Worm (Caenorhabditis elegans) whole organism, young adult: Measurements from ENCODE around the gene ZK180.7.

Experiments used
- B0261.1 ChIP-seq: sonication (generic microtip); optimal IDR thresholded peaks from 2 replicates; lab custom pipeline; 2016; ENCODE audit warnings: mild to moderate bottlenecking, missing genetic modification characterization, moderate library complexity, missing compliant biosample characterization
- B0336.3 ChIP-seq: fragments of 200-800 bp; sonication (Bioruptor generic); IDR thresholded peaks from 2 replicates; pipeline ENCODE4 v1.3.6; 2022; ENCODE audit warnings: missing genetic modification characterization, missing compliant biosample characterization
- C17E4.6 ChIP-seq: fragments of 200-800 bp; sonication (Bioruptor generic); IDR thresholded peaks from 2 replicates; pipeline ENCODE4 v1.3.6; 2022; ENCODE audit warnings: missing genetic modification reagents, missing genetic modification characterization, missing compliant biosample characterization
- F10E7.11 ChIP-seq: sonication (generic microtip); optimal IDR thresholded peaks from 2 replicates; lab custom pipeline; 2017; ENCODE audit warnings: mild to moderate bottlenecking, missing genetic modification characterization, moderate library complexity, missing compliant biosample characterization
- F33H1.4 ChIP-seq: fragments of 200-800 bp; sonication (Bioruptor generic); IDR thresholded peaks from 2 replicates; pipeline ENCODE4 v1.3.6; 2022; ENCODE audit warnings: missing genetic modification reagents, missing genetic modification characterization, missing compliant biosample characterization
- F52B5.7 ChIP-seq: sonication (generic microtip); optimal IDR thresholded peaks from 2 replicates; lab custom pipeline; 2016; ENCODE audit warnings: mild to moderate bottlenecking, missing genetic modification characterization, missing compliant biosample characterization
- F57C9.4 ChIP-seq: sonication (generic microtip); optimal IDR thresholded peaks from 2 replicates; lab custom pipeline; 2017; ENCODE audit warnings: mild to moderate bottlenecking, missing genetic modification characterization, missing compliant biosample characterization
- K11D2.4 ChIP-seq: fragments of 200-800 bp; sonication (Bioruptor generic); IDR thresholded peaks from 2 replicates; pipeline ENCODE4 v1.3.6; 2022; ENCODE audit warnings: missing genetic modification reagents, missing genetic modification characterization, missing compliant biosample characterization
- K12H6.12 ChIP-seq: fragments of 200-800 bp; sonication (Bioruptor generic); optimal IDR thresholded peaks from 2 replicates; lab custom pipeline; 2018; ENCODE audit warnings: mild to moderate bottlenecking, missing genetic modification characterization, missing compliant biosample characterization
- Y53F4B.3 ChIP-seq: fragments of 200-800 bp; sonication (Bioruptor generic); IDR thresholded peaks from 2 replicates; pipeline ENCODE4 v1.3.6; 2022; ENCODE audit warnings: missing genetic modification reagents, missing genetic modification characterization, missing compliant biosample characterization
- athp-1 ChIP-seq: sonication (generic microtip); optimal IDR thresholded peaks from 2 replicates; lab custom pipeline; 2017; ENCODE audit warnings: mild to moderate bottlenecking, missing genetic modification characterization, missing compliant biosample characterization
- attf-3 ChIP-seq: fragments of 200-800 bp; sonication (Bioruptor generic); conservative IDR thresholded peaks from 2 replicates; pipeline ENCODE4 v1.3.6; 2022; ENCODE audit warnings: missing genetic modification reagents, missing genetic modification characterization, missing compliant biosample characterization
- attf-5 ChIP-seq: fragments of 200-800 bp; sonication (Bioruptor generic); optimal IDR thresholded peaks from 2 replicates; lab custom pipeline; 2018; ENCODE audit warnings: mild to moderate bottlenecking, missing genetic modification characterization, missing compliant biosample characterization
- bed-1 ChIP-seq: fragments of 200-800 bp; sonication (Bioruptor generic); IDR thresholded peaks from 2 replicates; pipeline ENCODE4 v1.3.6; 2022; ENCODE audit warnings: missing genetic modification reagents, missing genetic modification characterization, missing compliant biosample characterization
- ccch-3 ChIP-seq: fragments of 200-800 bp; sonication (Bioruptor generic); optimal IDR thresholded peaks from 2 replicates; lab custom pipeline; 2018; ENCODE audit warnings: mild to moderate bottlenecking, missing genetic modification characterization, missing compliant biosample characterization
- cebp-1 ChIP-seq, 2 experiments: fragments of 200-800 bp in 1 of 2; sonication (Bioruptor generic) in 1 of 2; sonication (generic microtip) in 1 of 2; IDR thresholded peaks in 1 of 2; optimal IDR thresholded peaks in 1 of 2; 2 replicates each; pipeline versions ENCODE4 v1.3.6 to Lab custom; 2017 to 2022; ENCODE audit warnings: missing compliant biosample characterization in 2 of 2, missing genetic modification characterization in 2 of 2, mild to moderate bottlenecking in 1 of 2, missing genetic modification reagents in 1 of 2, moderate library complexity in 1 of 2
- ceh-100 ChIP-seq: fragments of 200-800 bp; sonication (Bioruptor generic); IDR thresholded peaks from 2 replicates; pipeline ENCODE4 v1.3.6; 2022; ENCODE audit warnings: missing genetic modification reagents, missing genetic modification characterization, missing compliant biosample characterization
- dox-1 ChIP-seq: fragments of 200-800 bp; sonication (Bioruptor generic); IDR thresholded peaks from 2 replicates; pipeline ENCODE4 v1.3.6; 2022; ENCODE audit warnings: missing genetic modification reagents, missing genetic modification characterization, missing compliant biosample characterization
- dpff-1 ChIP-seq: sonication (generic microtip); optimal IDR thresholded peaks from 2 replicates; lab custom pipeline; 2017; ENCODE audit warnings: mild to moderate bottlenecking, missing genetic modification characterization, missing compliant biosample characterization
- egl-44 ChIP-seq: fragments of 200-800 bp; sonication (Bioruptor generic); IDR thresholded peaks from 2 replicates; pipeline ENCODE4 v1.3.6; 2022; ENCODE audit warnings: missing genetic modification reagents, missing genetic modification characterization, missing compliant biosample characterization
- egrh-3 ChIP-seq: fragments of 200-800 bp; sonication (Bioruptor generic); IDR thresholded peaks from 2 replicates; pipeline ENCODE4 v1.3.6; 2022; ENCODE audit warnings: missing genetic modification reagents, missing genetic modification characterization, missing compliant biosample characterization
- fkh-3 ChIP-seq: sonication (generic microtip); optimal IDR thresholded peaks from 2 replicates; lab custom pipeline; 2016; ENCODE audit warnings: mild to moderate bottlenecking, missing genetic modification characterization, missing compliant biosample characterization
- gei-17 ChIP-seq: fragments of 200-800 bp; sonication (Bioruptor generic); optimal IDR thresholded peaks from 2 replicates; lab custom pipeline; 2018; ENCODE audit warnings: mild to moderate bottlenecking, missing genetic modification characterization, missing compliant biosample characterization
- hlh-26 ChIP-seq: fragments of 200-800 bp; sonication (Bioruptor generic); conservative IDR thresholded peaks from 2 replicates; pipeline ENCODE4 v1.3.6; 2022; ENCODE audit warnings: missing genetic modification reagents, missing genetic modification characterization, missing compliant biosample characterization
- hmg-20 ChIP-seq: fragments of 200-800 bp; sonication (Bioruptor generic); IDR thresholded peaks from 2 replicates; pipeline ENCODE4 v1.3.6; 2022; ENCODE audit warnings: missing genetic modification reagents, missing genetic modification characterization, missing compliant biosample characterization
- hrde-1 ChIP-seq: sonication (generic microtip); optimal IDR thresholded peaks from 2 replicates; lab custom pipeline; 2016; ENCODE audit warnings: missing genetic modification characterization, mild to moderate bottlenecking, missing compliant biosample characterization, moderate library complexity, missing genotype, missing genetic modification reagents, borderline replicate concordance
- hsf-1 ChIP-seq: fragments of 200-800 bp; sonication (Bioruptor generic); IDR thresholded peaks from 2 replicates; pipeline ENCODE4 v1.3.6; 2022; ENCODE audit warnings: missing genetic modification reagents, missing genetic modification characterization, missing compliant biosample characterization
- lag-1 ChIP-seq: fragments of 200-800 bp; sonication (Bioruptor generic); IDR thresholded peaks from 2 replicates; pipeline ENCODE4 v1.3.6; 2022; ENCODE audit warnings: missing genetic modification reagents, missing genetic modification characterization, missing compliant biosample characterization
- let-526 ChIP-seq: fragments of 200-800 bp; sonication (Bioruptor generic); IDR thresholded peaks from 2 replicates; pipeline ENCODE4 v1.3.6; 2022; ENCODE audit warnings: missing genetic modification reagents, missing genetic modification characterization, missing compliant biosample characterization
- lin-54 ChIP-seq: fragments of 200-800 bp; sonication (Bioruptor generic); optimal IDR thresholded peaks from 2 replicates; lab custom pipeline; 2018; ENCODE audit warnings: mild to moderate bottlenecking, missing genetic modification characterization, missing compliant biosample characterization
- lir-1 ChIP-seq: fragments of 200-800 bp; sonication (Bioruptor generic); conservative IDR thresholded peaks from 2 replicates; pipeline ENCODE4 v1.3.6; 2022; ENCODE audit warnings: missing genetic modification reagents, missing genetic modification characterization, missing compliant biosample characterization
- madf-10 ChIP-seq: sonication (generic microtip); optimal IDR thresholded peaks from 2 replicates; lab custom pipeline; 2016; ENCODE audit warnings: mild to moderate bottlenecking, missing genetic modification characterization, missing compliant biosample characterization
- nfya-2 ChIP-seq: fragments of 200-800 bp; sonication (Bioruptor generic); IDR thresholded peaks from 2 replicates; pipeline ENCODE4 v1.3.6; 2022; ENCODE audit warnings: missing genetic modification reagents, missing genetic modification characterization, missing compliant biosample characterization
- nhr-120 ChIP-seq: fragments of 200-800 bp; sonication (Bioruptor generic); IDR thresholded peaks from 2 replicates; pipeline ENCODE4 v1.3.6; 2022; ENCODE audit warnings: missing genetic modification characterization, missing compliant biosample characterization
- pha-4 ChIP-seq: fragments of 150-350 bp; sonication (generic microtip); optimal IDR thresholded peaks from 2 replicates; lab custom pipeline; 2014; ENCODE audit warnings: missing biosample characterization, missing genetic modification reagents, missing genetic modification characterization
- repo-1 ChIP-seq: sonication (generic microtip); optimal IDR thresholded peaks from 2 replicates; lab custom pipeline; 2017; ENCODE audit warnings: mild to moderate bottlenecking, missing genetic modification characterization, missing compliant biosample characterization
- rpc-1 ChIP-seq, 2 experiments: fragments of 150-350 bp in 1 of 2; sonication (generic microtip) in 1 of 2; optimal IDR thresholded peaks; 2 replicates each; lab custom pipeline; 2014 to 2018; ENCODE audit warnings: missing biosample characterization in 1 of 2, missing genetic modification characterization in 1 of 2, missing genetic modification reagents in 1 of 2, missing genotype in 1 of 2
- sea-2 ChIP-seq: fragments of 200-800 bp; sonication (Bioruptor generic); IDR thresholded peaks from 2 replicates; pipeline ENCODE4 v1.3.6; 2022; ENCODE audit warnings: missing genetic modification characterization, missing compliant biosample characterization
- snpc-1.1 ChIP-seq: sonication (generic microtip); optimal IDR thresholded peaks from 2 replicates; lab custom pipeline; 2017; ENCODE audit warnings: missing genetic modification characterization, mild to moderate bottlenecking, missing compliant biosample characterization, antibody characterized with exemption, moderate library complexity, missing genotype, missing genetic modification reagents; ENCODE audit not compliant: insufficient read depth
- snpc-1.3 ChIP-seq: sonication (generic microtip); optimal IDR thresholded peaks from 2 replicates; lab custom pipeline; 2017; ENCODE audit warnings: missing genetic modification characterization, mild to moderate bottlenecking, missing compliant biosample characterization, antibody characterized with exemption, moderate library complexity, missing genotype, missing genetic modification reagents; ENCODE audit not compliant: insufficient read depth
- snpc-3.4 ChIP-seq: sonication (generic microtip); optimal IDR thresholded peaks from 2 replicates; lab custom pipeline; 2017; ENCODE audit warnings: missing genetic modification characterization, mild to moderate bottlenecking, missing compliant biosample characterization, antibody characterized with exemption, moderate library complexity, missing genotype, missing genetic modification reagents
- somi-1 ChIP-seq: fragments of 200-800 bp; sonication (Bioruptor generic); optimal IDR thresholded peaks from 2 replicates; lab custom pipeline; 2018; ENCODE audit warnings: mild to moderate bottlenecking, missing genetic modification characterization, missing compliant biosample characterization
- unc-130 ChIP-seq: sonication (generic microtip); optimal IDR thresholded peaks from 2 replicates; lab custom pipeline; 2016; ENCODE audit warnings: missing genetic modification reagents, missing genetic modification characterization, missing compliant biosample characterization
- zfh-2 ChIP-seq: fragments of 200-800 bp; sonication (Bioruptor generic); conservative IDR thresholded peaks from 2 replicates; pipeline ENCODE4 v1.3.6; 2022; ENCODE audit warnings: missing genetic modification reagents, missing genetic modification characterization, missing compliant biosample characterization
- ztf-22 ChIP-seq: fragments of 200-800 bp; sonication (Bioruptor generic); optimal IDR thresholded peaks from 2 replicates; lab custom pipeline; 2018; ENCODE audit warnings: mild to moderate bottlenecking, missing genetic modification characterization, moderate library complexity, missing compliant biosample characterization
- ztf-25 ChIP-seq: fragments of 200-800 bp; sonication (Bioruptor generic); IDR thresholded peaks from 2 replicates; pipeline ENCODE4 v1.3.6; 2022; ENCODE audit warnings: missing genetic modification reagents, missing genetic modification characterization, missing compliant biosample characterization
- ztf-26 ChIP-seq: sonication (generic microtip); optimal IDR thresholded peaks from 2 replicates; lab custom pipeline; 2017; ENCODE audit warnings: missing genetic modification characterization, missing compliant biosample characterization

ZK180.7 gene

ce11 chrIV:4511259-4511890 lies 21.0 kb downstream of the ZK180.7 start, which contains the start of the genes rfth-1 and ZK180.8:
Gene rfth-1, minus strand, starts transcription at chrIV:4511309.
Gene ZK180.8, minus strand, starts transcription at chrIV:4511724.
- TF ChIP-seq hrde-1 (tag; lab: Kevin White, UChicago): no peak
- no peak for TF ChIP-seq B0261.1
- TF ChIP-seq nfya-2 (GFP tag; lab: Robert Waterston, UW): no peak
- no peak for TF ChIP-seq hlh-26 (GFP tag; lab: Robert Waterston, UW)
- no peak for TF ChIP-seq unc-130 (GFP tag; lab: Kevin White, UChicago)
- no peak for TF ChIP-seq lir-1
- TF ChIP-seq snpc-3.4 (tag; lab: Kevin White, UChicago): no peak
- no peak for TF ChIP-seq F33H1.4 (GFP tag; lab: Robert Waterston, UW)
- no peak for TF ChIP-seq cebp-1 (GFP tag; IDR thresholded peaks at IDR 0.05; lab: Robert Waterston, UW)
- peak; percentile 23 for TF ChIP-seq cebp-1 (tag; optimal IDR thresholded peaks at IDR 0.05; lab: Kevin White, UChicago)
- no peak for TF ChIP-seq zfh-2
- no peak for TF ChIP-seq F10E7.11 (tag; lab: Kevin White, UChicago)
- TF ChIP-seq ztf-25 (GFP tag; lab: Robert Waterston, UW): no peak
- peak; percentile 10 for TF ChIP-seq gei-17 (GFP tag; lab: Kevin White, UChicago)
- no peak for TF ChIP-seq athp-1 (tag; lab: Kevin White, UChicago)
- TF ChIP-seq nhr-120 (GFP tag; lab: Robert Waterston, UW): no peak
- TF ChIP-seq madf-10 (tag; lab: Kevin White, UChicago): no peak
- TF ChIP-seq K11D2.4 (GFP tag; lab: Robert Waterston, UW): no peak
- no peak for TF ChIP-seq lin-54 (GFP tag; lab: Kevin White, UChicago)
- no peak for TF ChIP-seq ztf-22 (GFP tag; lab: Kevin White, UChicago)
- TF ChIP-seq rpc-1 (optimal IDR thresholded peaks at IDR 0.05; lab: Kevin White, UChicago): no peak
- TF ChIP-seq rpc-1 (tag; optimal IDR thresholded peaks at IDR 0.05; lab: Kevin White, UChicago): no peak
- no peak for TF ChIP-seq let-526 (GFP tag; lab: Robert Waterston, UW)
- no peak for TF ChIP-seq pha-4 (tag; lab: Kevin White, UChicago)
- TF ChIP-seq somi-1 (GFP tag; lab: Kevin White, UChicago): peak; percentile 13
- no peak for TF ChIP-seq egl-44 (GFP tag; lab: Robert Waterston, UW)
- no peak for TF ChIP-seq hmg-20 (GFP tag; lab: Robert Waterston, UW)
- peak; percentile 61 for TF ChIP-seq repo-1 (tag; lab: Kevin White, UChicago)
- TF ChIP-seq dox-1 (GFP tag; lab: Robert Waterston, UW): no peak
- no peak for TF ChIP-seq F52B5.7 (tag; lab: Kevin White, UChicago)
- TF ChIP-seq attf-3: 0 out of 2 replicates have a peak, but pooled peaks have one; percentile 10
- TF ChIP-seq bed-1: no peak
- no peak for TF ChIP-seq sea-2 (GFP tag; lab: Robert Waterston, UW)
- TF ChIP-seq C17E4.6 (GFP tag; lab: Robert Waterston, UW): no peak
- no peak for TF ChIP-seq attf-5 (GFP tag; lab: Kevin White, UChicago)
- no peak for TF ChIP-seq snpc-1.3 (tag; lab: Kevin White, UChicago)
- no peak for TF ChIP-seq egrh-3 (GFP tag; lab: Robert Waterston, UW)
- no peak for TF ChIP-seq lag-1
- TF ChIP-seq snpc-1.1 (tag; lab: Kevin White, UChicago): no peak
- peak; percentile 50; the same call in 1 of the 2 replicates for TF ChIP-seq B0336.3 (GFP tag; lab: Robert Waterston, UW)
- TF ChIP-seq K12H6.12 (tag; lab: Kevin White, UChicago): no peak
- TF ChIP-seq Y53F4B.3 (GFP tag; lab: Robert Waterston, UW): no peak
- no peak for TF ChIP-seq F57C9.4 (tag; lab: Kevin White, UChicago)
- no peak for TF ChIP-seq dpff-1
- TF ChIP-seq ztf-26 (tag; lab: Kevin White, UChicago): no peak
- TF ChIP-seq fkh-3 (tag; lab: Kevin White, UChicago): no peak
- no peak for TF ChIP-seq ccch-3
- TF ChIP-seq ceh-100 (GFP tag; lab: Robert Waterston, UW): no peak
- 0 out of 2 replicates have a peak, but pooled peaks have one; percentile 31 for TF ChIP-seq hsf-1 (GFP tag; lab: Robert Waterston, UW)
